Worm (Caenorhabditis elegans) whole organism, mixed stage, embryonic: ENCODE measurements around the gene dod-17.

ENCODE experiments used
- bed-3 ChIP-seq: fragments of 200-800 bp; sonication (Bioruptor generic); optimal IDR thresholded peaks from 3 replicates; lab custom pipeline; 2018; ENCODE audit warnings: mild to moderate bottlenecking, missing genetic modification characterization, moderate library complexity, missing compliant biosample characterization
- blmp-1 ChIP-seq: fragments of 150-350 bp; optimal IDR thresholded peaks from 2 replicates; lab custom pipeline; 2014; ENCODE audit warnings: missing biosample characterization, missing genetic modification characterization
- ceh-39 ChIP-seq: fragments of 150-350 bp; optimal IDR thresholded peaks from 2 replicates; lab custom pipeline; 2014; ENCODE audit warnings: missing biosample characterization, missing genetic modification characterization
- ceh-43 ChIP-seq: fragments of 200-800 bp; sonication (Bioruptor generic); optimal IDR thresholded peaks from 2 replicates; lab custom pipeline; 2018; ENCODE audit warnings: mild to moderate bottlenecking, missing genetic modification characterization, moderate library complexity, missing compliant biosample characterization
- ceh-83 ChIP-seq: fragments of 200-800 bp; sonication (Bioruptor generic); optimal IDR thresholded peaks from 2 replicates; lab custom pipeline; 2018; ENCODE audit warnings: mild to moderate bottlenecking, missing genetic modification characterization, missing compliant biosample characterization
- ces-1 ChIP-seq: fragments of 150-350 bp; optimal IDR thresholded peaks from 2 replicates; lab custom pipeline; 2014; ENCODE audit warnings: missing biosample characterization, missing genetic modification reagents, missing genetic modification characterization
- cnd-1 ChIP-seq: fragments of 200-800 bp; sonication (Bioruptor generic); optimal IDR thresholded peaks from 2 replicates; lab custom pipeline; 2018; ENCODE audit warnings: mild to moderate bottlenecking, missing genetic modification characterization, missing compliant biosample characterization
- elt-1 ChIP-seq: sonication (generic microtip); optimal IDR thresholded peaks from 2 replicates; lab custom pipeline; 2017; ENCODE audit warnings: missing genetic modification characterization, mild to moderate bottlenecking, missing compliant biosample characterization, antibody characterized with exemption, moderate library complexity, borderline replicate concordance; ENCODE audit not compliant: insufficient read depth
- elt-3 ChIP-seq: fragments of 150-350 bp; optimal IDR thresholded peaks from 2 replicates; lab custom pipeline; 2014; ENCODE audit warnings: missing biosample characterization, missing genetic modification characterization
- flh-1 ChIP-seq: fragments of 200-800 bp; sonication (Bioruptor generic); optimal IDR thresholded peaks from 2 replicates; lab custom pipeline; 2018; ENCODE audit warnings: mild to moderate bottlenecking, missing genetic modification characterization, moderate library complexity, missing compliant biosample characterization
- ham-2 ChIP-seq: fragments of 200-800 bp; sonication (Bioruptor generic); optimal IDR thresholded peaks from 2 replicates; lab custom pipeline; 2018; ENCODE audit warnings: mild to moderate bottlenecking, missing genetic modification characterization, missing compliant biosample characterization
- hlh-1 ChIP-seq: fragments of 150-350 bp; optimal IDR thresholded peaks from 2 replicates; lab custom pipeline; 2014; ENCODE audit warnings: missing biosample characterization, missing genetic modification reagents, missing genetic modification characterization
- lin-13 ChIP-seq: fragments of 150-350 bp; optimal IDR thresholded peaks from 2 replicates; lab custom pipeline; 2014; ENCODE audit warnings: missing biosample characterization, missing genetic modification characterization
- lin-32 ChIP-seq: fragments of 200-800 bp; sonication (Bioruptor generic); optimal IDR thresholded peaks from 2 replicates; lab custom pipeline; 2018; ENCODE audit warnings: mild to moderate bottlenecking, missing genetic modification characterization, missing compliant biosample characterization
- lsy-2 ChIP-seq: fragments of 150-350 bp; optimal IDR thresholded peaks from 2 replicates; lab custom pipeline; 2014; ENCODE audit warnings: missing biosample characterization, missing genetic modification characterization
- mab-5 ChIP-seq: fragments of 150-350 bp; optimal IDR thresholded peaks from 2 replicates; lab custom pipeline; 2014; ENCODE audit warnings: missing biosample characterization, missing genetic modification characterization
- mep-1 ChIP-seq: fragments of 150-350 bp; optimal IDR thresholded peaks from 2 replicates; lab custom pipeline; 2017; ENCODE audit warnings: missing biosample characterization, missing genetic modification reagents, missing genetic modification characterization, inconsistent platforms
- mls-2 ChIP-seq: sonication (generic microtip); optimal IDR thresholded peaks from 2 replicates; lab custom pipeline; 2016; ENCODE audit warnings: mild to moderate bottlenecking, missing genetic modification characterization, moderate library complexity, missing compliant biosample characterization
- nhr-12 ChIP-seq: fragments of 150-350 bp; optimal IDR thresholded peaks from 2 replicates; lab custom pipeline; 2014; ENCODE audit warnings: missing biosample characterization, missing genetic modification characterization
- nhr-2 ChIP-seq: fragments of 150-350 bp; optimal IDR thresholded peaks from 2 replicates; lab custom pipeline; 2014; ENCODE audit warnings: missing biosample characterization, missing genetic modification characterization
- nhr-237 ChIP-seq: fragments of 150-350 bp; optimal IDR thresholded peaks from 2 replicates; lab custom pipeline; 2014; ENCODE audit warnings: missing biosample characterization, missing genetic modification characterization
- nhr-28 ChIP-seq: fragments of 150-350 bp; optimal IDR thresholded peaks from 2 replicates; lab custom pipeline; 2014; ENCODE audit warnings: missing biosample characterization, missing genetic modification characterization
- nhr-76 ChIP-seq: sonication (generic microtip); optimal IDR thresholded peaks from 2 replicates; lab custom pipeline; 2017; ENCODE audit warnings: missing biosample characterization, missing genetic modification characterization
- pha-4 ChIP-seq: fragments of 150-350 bp; optimal IDR thresholded peaks from 2 replicates; lab custom pipeline; 2018; ENCODE audit warnings: missing biosample characterization, missing genetic modification reagents, missing genetic modification characterization
- sem-2 ChIP-seq: fragments of 200-800 bp; sonication (Bioruptor generic); optimal IDR thresholded peaks from 2 replicates; lab custom pipeline; 2018; ENCODE audit warnings: mild to moderate bottlenecking, missing genetic modification characterization, missing compliant biosample characterization
- snpc-4 ChIP-seq: fragments of 150-350 bp; optimal IDR thresholded peaks from 2 replicates; lab custom pipeline; 2014; ENCODE audit warnings: missing biosample characterization, missing genetic modification characterization
- sptf-1 ChIP-seq: sonication (generic microtip); optimal IDR thresholded peaks from 2 replicates; lab custom pipeline; 2017; ENCODE audit warnings: mild to moderate bottlenecking, missing genetic modification characterization, moderate library complexity, missing compliant biosample characterization
- tbx-8 ChIP-seq: fragments of 200-800 bp; sonication (Bioruptor generic); optimal IDR thresholded peaks from 2 replicates; lab custom pipeline; 2018; ENCODE audit warnings: mild to moderate bottlenecking, missing genetic modification characterization, moderate library complexity, missing compliant biosample characterization
- unc-120 ChIP-seq: sonication (generic microtip); optimal IDR thresholded peaks from 2 replicates; lab custom pipeline; 2017; ENCODE audit warnings: missing genetic modification characterization, missing compliant biosample characterization; ENCODE audit not compliant: poor library complexity, severe bottlenecking
- unc-39 ChIP-seq: fragments of 150-350 bp; optimal IDR thresholded peaks from 2 replicates; lab custom pipeline; 2014; ENCODE audit warnings: missing biosample characterization, missing genetic modification characterization
- unc-62 ChIP-seq: fragments of 150-350 bp; optimal IDR thresholded peaks from 2 replicates; lab custom pipeline; 2014; ENCODE audit warnings: missing biosample characterization, missing genetic modification reagents, missing genetic modification characterization
- zip-8 ChIP-seq: fragments of 150-350 bp; optimal IDR thresholded peaks from 2 replicates; lab custom pipeline; 2014; ENCODE audit warnings: missing biosample characterization, missing genetic modification characterization
- ztf-11 ChIP-seq: fragments of 150-350 bp; optimal IDR thresholded peaks from 2 replicates; lab custom pipeline; 2014; ENCODE audit warnings: missing biosample characterization, missing genetic modification characterization

The dod-17 gene

DNA sequence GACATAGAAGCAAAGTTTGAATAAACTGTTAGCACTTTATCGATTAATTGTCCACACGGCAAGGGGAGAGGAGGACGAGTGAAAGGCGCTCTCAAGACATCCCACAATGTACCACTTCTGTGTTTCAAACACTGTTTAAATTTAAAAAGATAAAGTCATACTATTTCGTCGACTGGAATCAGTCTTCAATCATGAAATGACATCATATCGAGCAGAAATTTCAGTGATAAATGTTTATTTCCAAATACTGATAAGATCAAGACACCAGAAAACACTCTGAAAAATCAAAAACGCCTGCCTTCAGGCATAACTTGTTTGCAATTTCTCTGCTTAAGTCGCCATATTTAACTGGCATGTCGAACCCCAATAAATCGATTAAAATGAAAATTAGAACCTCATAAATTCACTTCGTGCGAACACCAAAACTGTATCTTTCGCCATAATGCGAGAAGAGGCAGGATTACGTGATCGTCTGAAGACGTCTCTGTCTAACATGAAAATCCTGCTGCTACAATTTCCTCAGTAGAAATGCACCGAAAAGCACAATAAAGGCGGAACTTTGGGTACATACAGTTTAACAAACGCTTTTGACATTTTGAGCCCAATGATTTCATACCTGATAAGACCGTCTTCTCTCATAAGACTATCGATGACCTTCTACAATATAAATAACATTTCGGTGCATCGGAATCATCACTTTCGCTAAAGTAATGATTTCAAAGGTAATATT is 2.4 kb downstream of the dod-17 start, which contains the start of gene K10D11.2:
Gene K10D11.2 (plus strand): TSS at position 680 of the 730 bp plus-strand sequence.
- TF ChIP-seq ceh-39 (no peak), ham-2 (GFP tag; lab: Kevin White, UChicago) (no peak), hlh-1 (tag; lab: Kevin White, UChicago) (no peak), sptf-1 (tag; lab: Kevin White, UChicago) (no peak), lsy-2 (tag; lab: Kevin White, UChicago) (no peak), mep-1 (no peak), blmp-1 (tag; lab: Kevin White, UChicago) (no peak), nhr-2 (tag; lab: Kevin White, UChicago) (no peak), flh-1 (no peak), bed-3 (GFP tag; lab: Kevin White, UChicago) (no peak), mls-2 (tag; lab: Kevin White, UChicago) (no peak), ztf-11 (no peak), tbx-8 (no peak), elt-3 (tag; lab: Kevin White, UChicago) (no peak), ceh-43 (GFP tag; lab: Kevin White, UChicago) (no peak), unc-39 (tag; lab: Kevin White, UChicago) (no peak), nhr-237 (tag; lab: Kevin White, UChicago) (no peak), elt-1 (tag; lab: Kevin White, UChicago) (no peak), nhr-28 (tag; lab: Kevin White, UChicago) (no peak), sem-2 (GFP tag; lab: Kevin White, UChicago) (no peak)

ce11 chrIV:12985961-12986360 is 9.9 kb downstream of the dod-17 start, which contains the start of gene K10D11.3:
TSS of gene K10D11.3 (minus strand) at chrIV:12986134.
- no peak for TF ChIP-seq lin-32
- TF ChIP-seq mls-2 (tag; lab: Kevin White, UChicago), result no peak
- no peak for TF ChIP-seq ceh-83 (GFP tag; lab: Kevin White, UChicago)
- TF ChIP-seq zip-8, result no peak
- TF ChIP-seq cnd-1 (tag; lab: Kevin White, UChicago), result no peak
- TF ChIP-seq unc-120 (tag; lab: Kevin White, UChicago), result no peak
- no peak for TF ChIP-seq tbx-8
- TF ChIP-seq snpc-4 (tag; lab: Kevin White, UChicago), result no peak
- no peak for TF ChIP-seq ceh-43 (GFP tag; lab: Kevin White, UChicago)
- TF ChIP-seq bed-3 (GFP tag; lab: Kevin White, UChicago), result no peak
- TF ChIP-seq unc-39 (tag; lab: Kevin White, UChicago), result no peak
- TF ChIP-seq blmp-1 (tag; lab: Kevin White, UChicago), result no peak
- TF ChIP-seq mab-5 (tag; lab: Kevin White, UChicago), result no peak
- TF ChIP-seq ceh-39, result no peak
- no peak for TF ChIP-seq pha-4
- TF ChIP-seq unc-62 (GFP tag; lab: Kevin White, UChicago), result no peak
- TF ChIP-seq flh-1, result no peak

ce11 chrIV:12989355-12989754 is 13.3 kb downstream of the dod-17 start, which contains the start of gene K10D11.6:
TSS of gene K10D11.6 (minus strand) at chrIV:12989455.
- TF ChIP-seq sptf-1 (tag; lab: Kevin White, UChicago), result no peak
- TF ChIP-seq zip-8, result no peak
- no peak for TF ChIP-seq lin-13 (tag; lab: Kevin White, UChicago)
- TF ChIP-seq ceh-39, result no peak
- no peak for TF ChIP-seq blmp-1 (tag; lab: Kevin White, UChicago)
- TF ChIP-seq flh-1, result no peak
- TF ChIP-seq snpc-4 (tag; lab: Kevin White, UChicago), result no peak
- no peak for TF ChIP-seq unc-62 (GFP tag; lab: Kevin White, UChicago)
- no peak for TF ChIP-seq tbx-8
- no peak for TF ChIP-seq unc-120 (tag; lab: Kevin White, UChicago)
- no peak for TF ChIP-seq cnd-1 (tag; lab: Kevin White, UChicago)
- TF ChIP-seq bed-3 (GFP tag; lab: Kevin White, UChicago), result no peak
- no peak for TF ChIP-seq elt-3 (tag; lab: Kevin White, UChicago)
- TF ChIP-seq mab-5 (tag; lab: Kevin White, UChicago), result no peak
- TF ChIP-seq mep-1, result no peak
- TF ChIP-seq ztf-11, result no peak
- TF ChIP-seq pha-4, result no peak
- TF ChIP-seq, all 35 proteins: peak for 0

DNA sequence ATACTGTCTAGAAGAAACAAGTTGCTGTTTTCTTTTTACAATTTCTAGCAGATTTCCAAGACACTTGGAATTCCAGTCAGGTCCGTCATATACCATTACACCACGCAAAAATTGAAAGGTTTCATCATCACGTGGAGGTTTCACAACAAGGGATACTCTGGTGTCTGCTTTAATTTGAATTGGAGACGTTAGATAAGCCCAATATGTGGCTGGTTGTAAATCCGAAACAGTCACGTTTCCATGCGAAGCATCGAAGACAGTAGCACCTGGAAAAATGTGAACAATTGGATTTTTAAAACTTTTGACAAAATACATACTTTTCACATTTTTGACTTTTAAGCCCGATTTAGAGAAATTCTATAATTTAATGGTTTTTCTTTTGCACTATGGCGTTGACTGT is 14.5 kb downstream of the dod-17 start:
- TF ChIP-seq flh-1, result no peak
- TF ChIP-seq unc-62 (GFP tag; lab: Kevin White, UChicago), result no peak
- no peak for TF ChIP-seq hlh-1 (tag; lab: Kevin White, UChicago)
- TF ChIP-seq sem-2 (GFP tag; lab: Kevin White, UChicago), result no peak
- no peak for TF ChIP-seq ceh-43 (GFP tag; lab: Kevin White, UChicago)
- no peak for TF ChIP-seq nhr-76 (tag; lab: Kevin White, UChicago)
- TF ChIP-seq elt-1 (tag; lab: Kevin White, UChicago), result no peak
- TF ChIP-seq nhr-12 (tag; lab: Kevin White, UChicago), result no peak
- TF ChIP-seq lin-32, result no peak
- no peak for TF ChIP-seq bed-3 (GFP tag; lab: Kevin White, UChicago)
- TF ChIP-seq ces-1, result no peak
- no peak for TF ChIP-seq sptf-1 (tag; lab: Kevin White, UChicago)
- TF ChIP-seq ham-2 (GFP tag; lab: Kevin White, UChicago), result no peak
- no peak for TF ChIP-seq mep-1
- TF ChIP-seq nhr-2 (tag; lab: Kevin White, UChicago), result no peak
- TF ChIP-seq pha-4, result no peak
- no peak for TF ChIP-seq snpc-4 (tag; lab: Kevin White, UChicago)
- TF ChIP-seq, all 35 proteins: peak for 0
